Worm (Caenorhabditis elegans): ENCODE data around the gene ech-8.

The ech-8 gene

ce11 chrIV:10239045-10239444, at the start of gene ech-8:
ech-8 (minus strand) TSS chrIV:10239176.
- TF ChIP-seq ztf-23 (GFP tag; IDR thresholded peaks at IDR 0.05) (no peak), ztf-29 (GFP tag; IDR thresholded peaks at IDR 0.05) (no peak), klf-2 (GFP tag; conservative IDR thresholded peaks at IDR 0.05) (no peak), cog-1 (tag; optimal IDR thresholded peaks at IDR 0.05) (no peak), med-1 (GFP tag; optimal IDR thresholded peaks at IDR 0.05; ENCODE audit: insufficient read depth) (no peak), ref-1 (GFP tag; conservative IDR thresholded peaks at IDR 0.05) (no peak), T22C8.4 (GFP tag; IDR thresholded peaks at IDR 0.05) (no peak), flt-1 (GFP tag; IDR thresholded peaks at IDR 0.05) (no peak), tab-1 (GFP tag; IDR thresholded peaks at IDR 0.05) (no peak)

- TF ChIP-seq cog-1 (tag; optimal IDR thresholded peaks at IDR 0.05) (no peak), ref-1 (GFP tag; conservative IDR thresholded peaks at IDR 0.05) (no peak), tab-1 (GFP tag; IDR thresholded peaks at IDR 0.05) (no peak), ztf-29 (GFP tag; IDR thresholded peaks at IDR 0.05) (no peak), flt-1 (GFP tag; IDR thresholded peaks at IDR 0.05) (no peak), T22C8.4 (GFP tag; IDR thresholded peaks at IDR 0.05) (no peak), ztf-23 (GFP tag; IDR thresholded peaks at IDR 0.05) (no peak), med-1 (GFP tag; optimal IDR thresholded peaks at IDR 0.05; ENCODE audit: insufficient read depth) (no peak), klf-2 (GFP tag; conservative IDR thresholded peaks at IDR 0.05) (no peak)
Measured at ce11 chrIV:10288575-10288974, 49.6 kb upstream of the ech-8 start.

ce11 chrIV:10286655-10287054, 47.7 kb upstream of the ech-8 start, which contains the start of gene ebax-1:
ebax-1 (plus strand) TSS chrIV:10286955.
- TF ChIP-seq med-1 (GFP tag; optimal IDR thresholded peaks at IDR 0.05; ENCODE audit: insufficient read depth): no peak
- TF ChIP-seq T22C8.4 (GFP tag; IDR thresholded peaks at IDR 0.05): no peak
- no peak for TF ChIP-seq klf-2 (GFP tag; conservative IDR thresholded peaks at IDR 0.05)
- no peak for TF ChIP-seq ztf-29 (GFP tag; IDR thresholded peaks at IDR 0.05)
- TF ChIP-seq tab-1 (GFP tag; IDR thresholded peaks at IDR 0.05): no peak
- no peak for TF ChIP-seq cog-1 (tag; optimal IDR thresholded peaks at IDR 0.05)
- no peak for TF ChIP-seq flt-1 (GFP tag; IDR thresholded peaks at IDR 0.05)

ce11 chrIV:10285328-10285727, 46.4 kb upstream of the ech-8 start:
- no peak for TF ChIP-seq ztf-29 (GFP tag; IDR thresholded peaks at IDR 0.05)
- TF ChIP-seq cog-1 (tag; optimal IDR thresholded peaks at IDR 0.05): no peak
- no peak for TF ChIP-seq klf-2 (GFP tag; conservative IDR thresholded peaks at IDR 0.05)
- TF ChIP-seq tab-1 (GFP tag; IDR thresholded peaks at IDR 0.05): no peak
- no peak for TF ChIP-seq T22C8.4 (GFP tag; IDR thresholded peaks at IDR 0.05)
- no peak for TF ChIP-seq med-1 (GFP tag; optimal IDR thresholded peaks at IDR 0.05; ENCODE audit: insufficient read depth)
- TF ChIP-seq ref-1 (GFP tag; conservative IDR thresholded peaks at IDR 0.05): no peak
- no peak for TF ChIP-seq flt-1 (GFP tag; IDR thresholded peaks at IDR 0.05)
- no peak for TF ChIP-seq ztf-23 (GFP tag; IDR thresholded peaks at IDR 0.05)

ce11 chrIV:10284194-10284910, 45.4 kb upstream of the ech-8 start, which contains the start of gene rad-51:
rad-51 (minus strand) TSS chrIV:10284244.
- TF ChIP-seq tab-1 (GFP tag; IDR thresholded peaks at IDR 0.05) (0 out of 2 replicates have a peak, but pooled peaks have one; percentile 9), ztf-23 (GFP tag; IDR thresholded peaks at IDR 0.05) (no peak), cog-1 (tag; optimal IDR thresholded peaks at IDR 0.05) (peak; percentile 38)

- TF ChIP-seq ztf-23 (GFP tag; IDR thresholded peaks at IDR 0.05) (no peak), cog-1 (tag; optimal IDR thresholded peaks at IDR 0.05) (no peak), tab-1 (GFP tag; IDR thresholded peaks at IDR 0.05) (no peak), T22C8.4 (GFP tag; IDR thresholded peaks at IDR 0.05) (no peak), ztf-29 (GFP tag; IDR thresholded peaks at IDR 0.05) (no peak)
Measured at ce11 chrIV:10281482-10281881, 42.5 kb upstream of the ech-8 start, which contains the start of gene thk-1. thk-1 (minus strand) TSS chrIV:10281582.

- TF ChIP-seq ztf-29 (GFP tag; IDR thresholded peaks at IDR 0.05) (no peak), med-1 (GFP tag; optimal IDR thresholded peaks at IDR 0.05; ENCODE audit: insufficient read depth) (no peak), ref-1 (GFP tag; conservative IDR thresholded peaks at IDR 0.05) (no peak), klf-2 (GFP tag; conservative IDR thresholded peaks at IDR 0.05) (no peak), T22C8.4 (GFP tag; IDR thresholded peaks at IDR 0.05) (no peak), tab-1 (GFP tag; IDR thresholded peaks at IDR 0.05) (no peak), cog-1 (tag; optimal IDR thresholded peaks at IDR 0.05) (no peak), flt-1 (GFP tag; IDR thresholded peaks at IDR 0.05) (no peak), ztf-23 (GFP tag; IDR thresholded peaks at IDR 0.05) (no peak)
Measured at ce11 chrIV:10277716-10278115, 38.7 kb upstream of the ech-8 start, which contains the start of gene Y43C5A.4. Y43C5A.4 (plus strand) TSS chrIV:10278016.

ce11 chrIV:10276960-10277359, 38.0 kb upstream of the ech-8 start, which contains the start of gene Y43C5A.7:
Y43C5A.7 (plus strand) TSS chrIV:10277260.
- TF ChIP-seq ztf-23 (GFP tag; IDR thresholded peaks at IDR 0.05) (no peak), med-1 (GFP tag; optimal IDR thresholded peaks at IDR 0.05; ENCODE audit: insufficient read depth) (no peak), klf-2 (GFP tag; conservative IDR thresholded peaks at IDR 0.05) (no peak), tab-1 (GFP tag; IDR thresholded peaks at IDR 0.05) (no peak), flt-1 (GFP tag; IDR thresholded peaks at IDR 0.05) (no peak), ref-1 (GFP tag; conservative IDR thresholded peaks at IDR 0.05) (no peak), cog-1 (tag; optimal IDR thresholded peaks at IDR 0.05) (no peak), ztf-29 (GFP tag; IDR thresholded peaks at IDR 0.05) (no peak), T22C8.4 (GFP tag; IDR thresholded peaks at IDR 0.05) (no peak)

ce11 chrIV:10275050-10275449, 36.1 kb upstream of the ech-8 start:
- TF ChIP-seq ztf-23 (GFP tag; IDR thresholded peaks at IDR 0.05) (no peak), flt-1 (GFP tag; IDR thresholded peaks at IDR 0.05) (no peak), klf-2 (GFP tag; conservative IDR thresholded peaks at IDR 0.05) (no peak), tab-1 (GFP tag; IDR thresholded peaks at IDR 0.05) (no peak), T22C8.4 (GFP tag; IDR thresholded peaks at IDR 0.05) (no peak), ref-1 (GFP tag; conservative IDR thresholded peaks at IDR 0.05) (no peak), med-1 (GFP tag; optimal IDR thresholded peaks at IDR 0.05; ENCODE audit: insufficient read depth) (no peak), ztf-29 (GFP tag; IDR thresholded peaks at IDR 0.05) (no peak), cog-1 (tag; optimal IDR thresholded peaks at IDR 0.05) (no peak)
